Worm (Caenorhabditis elegans) whole organism, mixed stage, embryonic: ENCODE results near the gene R10E11.5.

Source experiments
- M03D4.4 ChIP-seq: sonication (generic microtip); optimal IDR thresholded peaks from 2 replicates; lab custom pipeline; 2017; ENCODE audit warnings: mild to moderate bottlenecking, missing genetic modification characterization, missing compliant biosample characterization
- bed-3 ChIP-seq: fragments of 200-800 bp; sonication (Bioruptor generic); optimal IDR thresholded peaks from 3 replicates; lab custom pipeline; 2018; ENCODE audit warnings: mild to moderate bottlenecking, missing genetic modification characterization, moderate library complexity, missing compliant biosample characterization
- ceh-39 ChIP-seq: fragments of 150-350 bp; optimal IDR thresholded peaks from 2 replicates; lab custom pipeline; 2014; ENCODE audit warnings: missing biosample characterization, missing genetic modification characterization
- ceh-43 ChIP-seq: fragments of 200-800 bp; sonication (Bioruptor generic); optimal IDR thresholded peaks from 2 replicates; lab custom pipeline; 2018; ENCODE audit warnings: mild to moderate bottlenecking, missing genetic modification characterization, moderate library complexity, missing compliant biosample characterization
- ceh-83 ChIP-seq: fragments of 200-800 bp; sonication (Bioruptor generic); optimal IDR thresholded peaks from 2 replicates; lab custom pipeline; 2018; ENCODE audit warnings: mild to moderate bottlenecking, missing genetic modification characterization, missing compliant biosample characterization
- ces-1 ChIP-seq: fragments of 150-350 bp; optimal IDR thresholded peaks from 2 replicates; lab custom pipeline; 2014; ENCODE audit warnings: missing biosample characterization, missing genetic modification reagents, missing genetic modification characterization
- cnd-1 ChIP-seq: fragments of 200-800 bp; sonication (Bioruptor generic); optimal IDR thresholded peaks from 2 replicates; lab custom pipeline; 2018; ENCODE audit warnings: mild to moderate bottlenecking, missing genetic modification characterization, missing compliant biosample characterization
- elt-1 ChIP-seq: sonication (generic microtip); optimal IDR thresholded peaks from 2 replicates; lab custom pipeline; 2017; ENCODE audit warnings: missing genetic modification characterization, mild to moderate bottlenecking, missing compliant biosample characterization, antibody characterized with exemption, moderate library complexity, borderline replicate concordance; ENCODE audit not compliant: insufficient read depth
- elt-3 ChIP-seq: fragments of 150-350 bp; optimal IDR thresholded peaks from 2 replicates; lab custom pipeline; 2014; ENCODE audit warnings: missing biosample characterization, missing genetic modification characterization
- flh-1 ChIP-seq: fragments of 200-800 bp; sonication (Bioruptor generic); optimal IDR thresholded peaks from 2 replicates; lab custom pipeline; 2018; ENCODE audit warnings: mild to moderate bottlenecking, missing genetic modification characterization, moderate library complexity, missing compliant biosample characterization
- ham-2 ChIP-seq: fragments of 200-800 bp; sonication (Bioruptor generic); optimal IDR thresholded peaks from 2 replicates; lab custom pipeline; 2018; ENCODE audit warnings: mild to moderate bottlenecking, missing genetic modification characterization, missing compliant biosample characterization
- hlh-1 ChIP-seq: fragments of 150-350 bp; optimal IDR thresholded peaks from 2 replicates; lab custom pipeline; 2014; ENCODE audit warnings: missing biosample characterization, missing genetic modification reagents, missing genetic modification characterization
- lin-13 ChIP-seq: fragments of 150-350 bp; optimal IDR thresholded peaks from 2 replicates; lab custom pipeline; 2014; ENCODE audit warnings: missing biosample characterization, missing genetic modification characterization
- lin-32 ChIP-seq: fragments of 200-800 bp; sonication (Bioruptor generic); optimal IDR thresholded peaks from 2 replicates; lab custom pipeline; 2018; ENCODE audit warnings: mild to moderate bottlenecking, missing genetic modification characterization, missing compliant biosample characterization
- lsy-2 ChIP-seq: fragments of 150-350 bp; optimal IDR thresholded peaks from 2 replicates; lab custom pipeline; 2014; ENCODE audit warnings: missing biosample characterization, missing genetic modification characterization
- mab-5 ChIP-seq: fragments of 150-350 bp; optimal IDR thresholded peaks from 2 replicates; lab custom pipeline; 2014; ENCODE audit warnings: missing biosample characterization, missing genetic modification characterization
- mep-1 ChIP-seq: fragments of 150-350 bp; optimal IDR thresholded peaks from 2 replicates; lab custom pipeline; 2017; ENCODE audit warnings: missing biosample characterization, missing genetic modification reagents, missing genetic modification characterization, inconsistent platforms
- nhr-12 ChIP-seq: fragments of 150-350 bp; optimal IDR thresholded peaks from 2 replicates; lab custom pipeline; 2014; ENCODE audit warnings: missing biosample characterization, missing genetic modification characterization
- nhr-2 ChIP-seq: fragments of 150-350 bp; optimal IDR thresholded peaks from 2 replicates; lab custom pipeline; 2014; ENCODE audit warnings: missing biosample characterization, missing genetic modification characterization
- nhr-237 ChIP-seq: fragments of 150-350 bp; optimal IDR thresholded peaks from 2 replicates; lab custom pipeline; 2014; ENCODE audit warnings: missing biosample characterization, missing genetic modification characterization
- nhr-28 ChIP-seq: fragments of 150-350 bp; optimal IDR thresholded peaks from 2 replicates; lab custom pipeline; 2014; ENCODE audit warnings: missing biosample characterization, missing genetic modification characterization
- nhr-76 ChIP-seq: sonication (generic microtip); optimal IDR thresholded peaks from 2 replicates; lab custom pipeline; 2017; ENCODE audit warnings: missing biosample characterization, missing genetic modification characterization
- pha-4 ChIP-seq: fragments of 150-350 bp; optimal IDR thresholded peaks from 2 replicates; lab custom pipeline; 2018; ENCODE audit warnings: missing biosample characterization, missing genetic modification reagents, missing genetic modification characterization
- sem-2 ChIP-seq: fragments of 200-800 bp; sonication (Bioruptor generic); optimal IDR thresholded peaks from 2 replicates; lab custom pipeline; 2018; ENCODE audit warnings: mild to moderate bottlenecking, missing genetic modification characterization, missing compliant biosample characterization
- snpc-4 ChIP-seq: fragments of 150-350 bp; optimal IDR thresholded peaks from 2 replicates; lab custom pipeline; 2014; ENCODE audit warnings: missing biosample characterization, missing genetic modification characterization
- sptf-1 ChIP-seq: sonication (generic microtip); optimal IDR thresholded peaks from 2 replicates; lab custom pipeline; 2017; ENCODE audit warnings: mild to moderate bottlenecking, missing genetic modification characterization, moderate library complexity, missing compliant biosample characterization
- tbx-8 ChIP-seq: fragments of 200-800 bp; sonication (Bioruptor generic); optimal IDR thresholded peaks from 2 replicates; lab custom pipeline; 2018; ENCODE audit warnings: mild to moderate bottlenecking, missing genetic modification characterization, moderate library complexity, missing compliant biosample characterization
- unc-39 ChIP-seq: fragments of 150-350 bp; optimal IDR thresholded peaks from 2 replicates; lab custom pipeline; 2014; ENCODE audit warnings: missing biosample characterization, missing genetic modification characterization
- unc-62 ChIP-seq: fragments of 150-350 bp; optimal IDR thresholded peaks from 2 replicates; lab custom pipeline; 2014; ENCODE audit warnings: missing biosample characterization, missing genetic modification reagents, missing genetic modification characterization
- zip-8 ChIP-seq: fragments of 150-350 bp; optimal IDR thresholded peaks from 2 replicates; lab custom pipeline; 2014; ENCODE audit warnings: missing biosample characterization, missing genetic modification characterization
- ztf-11 ChIP-seq: fragments of 150-350 bp; optimal IDR thresholded peaks from 2 replicates; lab custom pipeline; 2014; ENCODE audit warnings: missing biosample characterization, missing genetic modification characterization

Gene R10E11.5

ce11 chrIII:9760184-9760583 lies 29.3 kb downstream of the R10E11.5 start:
- TF ChIP-seq nhr-76 (tag; lab: Kevin White, UChicago) (no peak), ces-1 (GFP tag; lab: Kevin White, UChicago) (no peak), nhr-12 (no peak), unc-62 (GFP tag; lab: Kevin White, UChicago) (no peak), mab-5 (tag; lab: Kevin White, UChicago) (no peak), ceh-39 (tag; lab: Kevin White, UChicago) (no peak), elt-1 (tag; lab: Kevin White, UChicago) (no peak), ceh-83 (GFP tag; lab: Kevin White, UChicago) (no peak), sem-2 (GFP tag; lab: Kevin White, UChicago) (no peak), mep-1 (tag; lab: Kevin White, UChicago) (no peak), unc-39 (no peak), flh-1 (GFP tag; lab: Kevin White, UChicago) (no peak), nhr-2 (no peak), ztf-11 (no peak), lin-13 (tag; lab: Kevin White, UChicago) (no peak), lsy-2 (no peak), lin-32 (GFP tag; lab: Kevin White, UChicago) (no peak), ceh-43 (GFP tag; lab: Kevin White, UChicago) (no peak), zip-8 (no peak)
- TF ChIP-seq, all 35 proteins: peak for 0

- TF ChIP-seq lin-13 (tag; lab: Kevin White, UChicago) (no peak), elt-1 (tag; lab: Kevin White, UChicago) (no peak), ceh-43 (GFP tag; lab: Kevin White, UChicago) (no peak), snpc-4 (tag; lab: Kevin White, UChicago) (no peak), ceh-39 (tag; lab: Kevin White, UChicago) (no peak), elt-3 (no peak)
These were observed 30.6 kb downstream of the R10E11.5 start, which contains the start of gene rmd-1 for ce11 chrIII:9758848-9759247. Gene rmd-1, plus strand, starts transcription at chrIII:9759094.

- TF ChIP-seq ceh-83 (GFP tag; lab: Kevin White, UChicago) (no peak), nhr-76 (tag; lab: Kevin White, UChicago) (no peak), tbx-8 (GFP tag; lab: Kevin White, UChicago) (no peak), ceh-39 (tag; lab: Kevin White, UChicago) (no peak), mab-5 (tag; lab: Kevin White, UChicago) (no peak), elt-3 (no peak), ham-2 (GFP tag; lab: Kevin White, UChicago) (no peak), unc-62 (GFP tag; lab: Kevin White, UChicago) (no peak), zip-8 (no peak), ztf-11 (no peak), sptf-1 (tag; lab: Kevin White, UChicago) (no peak)
- TF ChIP-seq, all 35 proteins: peak for 0
These were observed 32.0 kb downstream of the R10E11.5 start, which contains the start of gene vps-53 for ce11 chrIII:9757414-9757813. Gene vps-53, minus strand, starts transcription at chrIII:9757514.

ce11 chrIII:9752852-9753251 lies 36.6 kb downstream of the R10E11.5 start, which contains the start of gene ech-6:
Gene ech-6, minus strand, starts transcription at chrIII:9752883.
- no peak for TF ChIP-seq lsy-2
- no peak for TF ChIP-seq nhr-237

ce11 chrIII:9751074-9751473 lies 38.4 kb downstream of the R10E11.5 start, which contains the start of gene T05G5.5:
Gene T05G5.5, minus strand, starts transcription at chrIII:9751432.
- TF ChIP-seq sem-2 (GFP tag; lab: Kevin White, UChicago), result no peak

- TF ChIP-seq hlh-1 (tag; lab: Kevin White, UChicago) (no peak), lin-13 (tag; lab: Kevin White, UChicago) (no peak), zip-8 (no peak), elt-1 (tag; lab: Kevin White, UChicago) (no peak), nhr-28 (tag; lab: Kevin White, UChicago) (no peak), pha-4 (tag; lab: Kevin White, UChicago) (no peak), sptf-1 (tag; lab: Kevin White, UChicago) (no peak), cnd-1 (tag; lab: Kevin White, UChicago) (no peak), unc-62 (GFP tag; lab: Kevin White, UChicago) (no peak), ces-1 (GFP tag; lab: Kevin White, UChicago) (no peak), nhr-76 (tag; lab: Kevin White, UChicago) (no peak), lin-32 (GFP tag; lab: Kevin White, UChicago) (no peak), bed-3 (no peak), snpc-4 (tag; lab: Kevin White, UChicago) (no peak), mab-5 (tag; lab: Kevin White, UChicago) (no peak), M03D4.4 (tag; lab: Kevin White, UChicago) (no peak), mep-1 (tag; lab: Kevin White, UChicago) (no peak)
- TF ChIP-seq, all 35 proteins: peak for 0
These were observed 40.8 kb downstream of the R10E11.5 start, which contains the start of gene T05G5.4 for ce11 chrIII:9748694-9749093. Gene T05G5.4, plus strand, starts transcription at chrIII:9748934.
